Fruit fly (Drosophila melanogaster): Measurements from ENCODE around the gene CG9289.

- TF ChIP-seq CG8478 (optimal IDR thresholded peaks at IDR 0.05) (no peak), CTCF (optimal IDR thresholded peaks at IDR 0.05) (no peak)
Measured at dm6 chr2L:8694250-8694704, 10.1 kb upstream of the CG9289 start.
